Worm (Caenorhabditis elegans) whole organism, midembryonic: Measurements from ENCODE around the gene C02G6.3.

Source experiments
- T22C8.4 ChIP-seq: fragments of 200-800 bp; sonication (Bioruptor generic); IDR thresholded peaks from 2 replicates; pipeline ENCODE4 v1.3.6; 2022; ENCODE audit warnings: missing genetic modification characterization, missing compliant biosample characterization
- klf-2 ChIP-seq: fragments of 200-800 bp; sonication (Bioruptor generic); conservative IDR thresholded peaks from 2 replicates; pipeline ENCODE4 v1.3.6; 2022; ENCODE audit warnings: missing genetic modification reagents, missing genetic modification characterization, missing compliant biosample characterization
- ref-1 ChIP-seq: fragments of 200-800 bp; sonication (Bioruptor generic); conservative IDR thresholded peaks from 2 replicates; pipeline ENCODE4 v1.3.6; 2022; ENCODE audit warnings: missing genetic modification reagents, missing genetic modification characterization, missing compliant biosample characterization
- ztf-23 ChIP-seq: fragments of 200-800 bp; sonication (Bioruptor generic); IDR thresholded peaks from 2 replicates; pipeline ENCODE4 v1.3.6; 2022; ENCODE audit warnings: missing genetic modification reagents, missing genetic modification characterization, missing compliant biosample characterization

DNA sequence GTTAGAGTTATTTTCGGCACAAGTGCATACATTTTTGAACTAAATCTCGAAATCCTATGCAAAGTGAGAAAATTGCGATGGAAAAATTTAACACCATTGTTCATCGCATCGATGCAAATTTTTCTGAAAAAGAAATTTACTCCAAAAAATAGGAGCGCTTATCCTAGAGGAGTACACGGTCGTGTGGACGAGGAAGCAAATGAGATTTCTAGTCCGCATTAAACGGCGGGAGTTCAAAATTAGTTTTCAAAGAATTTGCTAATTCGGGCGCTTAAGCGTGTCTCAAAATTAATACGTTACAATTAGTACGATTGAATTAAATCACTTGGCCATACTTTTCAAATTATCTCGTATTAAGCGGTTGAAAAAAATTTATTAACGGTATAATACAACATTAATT is 37.5 kb downstream of the C02G6.3 start, which contains the start of gene lrpr-1:
- TF ChIP-seq klf-2 (0 out of 2 replicates have a peak, but pooled peaks have one; percentile 49), ztf-23 (GFP tag; lab: Robert Waterston, UW) (peak; percentile 72; the same call in 1 of the 2 replicates), T22C8.4 (no peak), ref-1 (GFP tag; lab: Robert Waterston, UW) (no peak)
